Fruit fly (Drosophila melanogaster) whole organism, embryonic: ENCODE measurements around the gene CG10413.

Experiments used
- Bgb ChIP-seq: fragments of 200-800 bp; sonication (Bioruptor generic); IDR thresholded peaks from 2 replicates; pipeline ENCODE4 v1.3.6; 2022; ENCODE audit warnings: missing biosample characterization, missing genetic modification characterization; ENCODE audit not compliant: partially characterized antibody
- CG10462 ChIP-seq: fragments of 200-800 bp; sonication (Bioruptor generic); optimal IDR thresholded peaks from 2 replicates; lab custom pipeline; 2016; ENCODE audit warnings: missing biosample characterization, missing genetic modification characterization
- CG10979 ChIP-seq: fragments of 200-800 bp; sonication (Bioruptor generic); optimal IDR thresholded peaks from 2 replicates; lab custom pipeline; 2018; ENCODE audit warnings: missing biosample characterization, mild to moderate bottlenecking, missing genetic modification characterization, moderate library complexity
- CG11247 ChIP-seq: fragments of 200-800 bp; sonication (Bioruptor generic); IDR thresholded peaks from 2 replicates; pipeline ENCODE4 v1.3.6; 2022; ENCODE audit warnings: missing biosample characterization, missing genetic modification characterization
- CG12155 ChIP-seq: fragments of 200-800 bp; sonication (Bioruptor generic); optimal IDR thresholded peaks from 3 replicates; lab custom pipeline; 2016; ENCODE audit warnings: missing biosample characterization, missing genetic modification characterization
- CG13287 ChIP-seq: fragments of 200-800 bp; sonication (Bioruptor generic); IDR thresholded peaks from 2 replicates; pipeline ENCODE4 v1.3.6; 2022; ENCODE audit warnings: missing biosample characterization, missing genetic modification characterization; ENCODE audit not compliant: partially characterized antibody
- CG13296 ChIP-seq: fragments of 200-800 bp; sonication (Bioruptor generic); optimal IDR thresholded peaks from 3 replicates; lab custom pipeline; 2018; ENCODE audit warnings: missing biosample characterization, mild to moderate bottlenecking, missing genetic modification characterization
- CG1529 ChIP-seq: fragments of 200-800 bp; sonication (Bioruptor generic); optimal IDR thresholded peaks from 3 replicates; lab custom pipeline; 2018; ENCODE audit warnings: missing biosample characterization, missing genetic modification characterization
- CG16813 ChIP-seq: fragments of 200-800 bp; sonication (Bioruptor generic); IDR thresholded peaks from 3 replicates; pipeline ENCODE4 v1.3.6; 2022; ENCODE audit warnings: missing biosample characterization, missing genetic modification characterization; ENCODE audit not compliant: partially characterized antibody
- CG17612 ChIP-seq: fragments of 200-800 bp; sonication (Bioruptor generic); IDR thresholded peaks from 2 replicates; pipeline ENCODE4 v1.3.6; 2022; ENCODE audit warnings: missing biosample characterization, missing genetic modification characterization
- CG1792 ChIP-seq: fragments of 200-800 bp; sonication (Bioruptor generic); optimal IDR thresholded peaks from 2 replicates; lab custom pipeline; 2016; ENCODE audit warnings: missing biosample characterization, missing genetic modification characterization
- CG1832 ChIP-seq: fragments of 200-800 bp; sonication (Bioruptor generic); optimal IDR thresholded peaks from 2 replicates; lab custom pipeline; 2017; ENCODE audit warnings: missing biosample characterization, mild to moderate bottlenecking, missing genetic modification characterization, inconsistent platforms
- CG32767 ChIP-seq: fragments of 200-800 bp; sonication (Bioruptor generic); IDR thresholded peaks from 2 replicates; pipeline ENCODE4 v1.3.6; 2022; ENCODE audit warnings: missing biosample characterization, missing genetic modification characterization
- CG3995 ChIP-seq: fragments of 200-800 bp; sonication (Bioruptor generic); optimal IDR thresholded peaks from 3 replicates; lab custom pipeline; 2016; ENCODE audit warnings: missing biosample characterization, missing genetic modification characterization
- CG4404 ChIP-seq: fragments of 200-800 bp; sonication (Bioruptor generic); IDR thresholded peaks from 2 replicates; pipeline ENCODE4 v1.3.6; 2022; ENCODE audit warnings: missing biosample characterization, missing genetic modification characterization
- CG5953 ChIP-seq: fragments of 200-800 bp; sonication (Bioruptor generic); IDR thresholded peaks from 2 replicates; pipeline ENCODE4 v1.3.6; 2022; ENCODE audit warnings: missing biosample characterization, missing genetic modification characterization
- CG6254 ChIP-seq: fragments of 200-800 bp; sonication (Bioruptor generic); optimal IDR thresholded peaks from 3 replicates; lab custom pipeline; 2017; ENCODE audit warnings: mild to moderate bottlenecking, missing biosample characterization, missing genetic modification reagents, missing genetic modification characterization
- CG6272 ChIP-seq: fragments of 200-800 bp; sonication (Bioruptor generic); IDR thresholded peaks from 2 replicates; pipeline ENCODE4 v1.3.6; 2022; ENCODE audit warnings: missing biosample characterization, missing genetic modification characterization
- CG6813 ChIP-seq: fragments of 200-800 bp; sonication (Bioruptor generic); optimal IDR thresholded peaks from 2 replicates; lab custom pipeline; 2017; ENCODE audit warnings: missing biosample characterization, missing genetic modification characterization, mild to moderate bottlenecking, moderate library complexity, missing genetic modification reagents
- CG7357 ChIP-seq: fragments of 200-800 bp; sonication (Bioruptor generic); IDR thresholded peaks from 3 replicates; pipeline ENCODE4 v1.3.6; 2022; ENCODE audit warnings: missing biosample characterization, missing genetic modification characterization
- CG7745 ChIP-seq: fragments of 200-800 bp; sonication (Bioruptor generic); optimal IDR thresholded peaks from 2 replicates; lab custom pipeline; 2018; ENCODE audit warnings: missing biosample characterization, mild to moderate bottlenecking, missing genetic modification characterization, moderate library complexity
- CG9437 ChIP-seq: fragments of 200-800 bp; sonication (Bioruptor generic); optimal IDR thresholded peaks from 2 replicates; lab custom pipeline; 2018; ENCODE audit warnings: missing biosample characterization, mild to moderate bottlenecking, missing genetic modification characterization
- CG9932 ChIP-seq: fragments of 200-800 bp; sonication (Bioruptor generic); IDR thresholded peaks from 2 replicates; pipeline ENCODE4 v1.3.6; 2022; ENCODE audit warnings: missing biosample characterization, missing genetic modification characterization
- Dp ChIP-seq: fragments of 200-800 bp; sonication (Bioruptor generic); optimal IDR thresholded peaks from 2 replicates; lab custom pipeline; 2018; ENCODE audit warnings: missing biosample characterization, mild to moderate bottlenecking, missing genetic modification characterization, moderate library complexity
- Ets97D ChIP-seq: fragments of 200-800 bp; sonication (Bioruptor generic); optimal IDR thresholded peaks from 3 replicates; lab custom pipeline; 2016; ENCODE audit warnings: missing biosample characterization, missing genetic modification characterization
- HLH54F ChIP-seq: fragments of 200-800 bp; sonication (Bioruptor generic); optimal IDR thresholded peaks from 3 replicates; lab custom pipeline; 2016; ENCODE audit warnings: missing biosample characterization, missing genetic modification characterization
- HLHmδ ChIP-seq: fragments of 200-800 bp; sonication (Bioruptor generic); optimal IDR thresholded peaks from 2 replicates; lab custom pipeline; 2018; ENCODE audit warnings: missing biosample characterization, mild to moderate bottlenecking, missing genetic modification characterization, moderate library complexity
- Lhr ChIP-seq: fragments of 200-800 bp; sonication (Bioruptor generic); optimal IDR thresholded peaks from 3 replicates; lab custom pipeline; 2017; ENCODE audit warnings: mild to moderate bottlenecking, missing biosample characterization, missing genetic modification reagents, missing genetic modification characterization
- MTF-1 ChIP-seq: fragments of 200-800 bp; sonication (Bioruptor generic); optimal IDR thresholded peaks from 2 replicates; lab custom pipeline; 2018; ENCODE audit warnings: missing biosample characterization, mild to moderate bottlenecking, missing genetic modification characterization, borderline replicate concordance
- NC2β ChIP-seq: fragments of 200-800 bp; sonication (Bioruptor generic); optimal IDR thresholded peaks from 2 replicates; lab custom pipeline; 2016; ENCODE audit warnings: missing biosample characterization, missing genetic modification characterization
- Poxn ChIP-seq: fragments of 200-800 bp; sonication (Bioruptor generic); IDR thresholded peaks from 2 replicates; pipeline ENCODE4 v1.3.6; 2022; ENCODE audit warnings: missing biosample characterization, missing genetic modification characterization
- Sox100B ChIP-seq: fragments of 200-800 bp; sonication (Bioruptor generic); optimal IDR thresholded peaks from 3 replicates; lab custom pipeline; 2018; ENCODE audit warnings: missing biosample characterization, mild to moderate bottlenecking, missing genetic modification characterization
- Sry-δ ChIP-seq: fragments of 200-800 bp; sonication (Bioruptor generic); optimal IDR thresholded peaks from 2 replicates; lab custom pipeline; 2016; ENCODE audit warnings: missing biosample characterization, missing genetic modification characterization
- Ssrp ChIP-seq: fragments of 200-800 bp; sonication (Bioruptor generic); optimal IDR thresholded peaks from 2 replicates; lab custom pipeline; 2018; ENCODE audit warnings: missing biosample characterization, mild to moderate bottlenecking, missing genetic modification characterization, moderate library complexity
- Taf1 ChIP-seq: fragments of 200-800 bp; sonication (Bioruptor generic); IDR thresholded peaks from 2 replicates; pipeline ENCODE4 v1.3.6; 2022; ENCODE audit warnings: missing biosample characterization, missing genetic modification characterization
- bsh ChIP-seq, 2 experiments: fragments of 200-800 bp; sonication (Bioruptor generic); optimal IDR thresholded peaks; 2 replicates each; lab custom pipeline; 2017 to 2018; ENCODE audit warnings: mild to moderate bottlenecking in 2 of 2, missing biosample characterization in 2 of 2, missing genetic modification characterization in 2 of 2, moderate library complexity in 1 of 2
- crol ChIP-seq: fragments of 200-800 bp; sonication (Bioruptor generic); IDR thresholded peaks from 2 replicates; pipeline ENCODE4 v1.3.6; 2022; ENCODE audit warnings: missing biosample characterization, missing genetic modification characterization
- eve ChIP-seq, 2 experiments: fragments of >200 bp; optimal IDR thresholded peaks; 2 replicates each; lab custom pipeline; 2017; ENCODE audit warnings: missing biosample characterization in 2 of 2, missing genetic modification characterization in 2 of 2
- fru ChIP-seq: fragments of >200 bp; optimal IDR thresholded peaks from 2 replicates; lab custom pipeline; 2017
- gem ChIP-seq: fragments of 200-800 bp; sonication (Bioruptor generic); optimal IDR thresholded peaks from 2 replicates; lab custom pipeline; 2019; ENCODE audit warnings: missing biosample characterization, mild to moderate bottlenecking, missing genetic modification characterization, moderate library complexity
- jing ChIP-seq: fragments of 200-800 bp; sonication (Bioruptor generic); optimal IDR thresholded peaks from 2 replicates; lab custom pipeline; 2018; ENCODE audit warnings: missing biosample characterization, mild to moderate bottlenecking, missing genetic modification characterization
- kah ChIP-seq: fragments of 200-800 bp; sonication (Bioruptor generic); optimal IDR thresholded peaks from 2 replicates; lab custom pipeline; 2018; ENCODE audit warnings: missing biosample characterization, mild to moderate bottlenecking, missing genetic modification characterization
- kay ChIP-seq: fragments of 200-800 bp; sonication (Bioruptor generic); optimal IDR thresholded peaks from 2 replicates; lab custom pipeline; 2016; ENCODE audit warnings: missing biosample characterization, missing genetic modification characterization
- lilli ChIP-seq: fragments of 200-800 bp; sonication (Bioruptor generic); optimal IDR thresholded peaks from 3 replicates; lab custom pipeline; 2016; ENCODE audit warnings: missing biosample characterization, missing genetic modification characterization
- org-1 ChIP-seq: fragments of 200-800 bp; sonication (Bioruptor generic); optimal IDR thresholded peaks from 2 replicates; lab custom pipeline; 2017; ENCODE audit warnings: missing biosample characterization, missing genetic modification characterization
- pnt ChIP-seq: fragments of 200-800 bp; sonication (Bioruptor generic); optimal IDR thresholded peaks from 3 replicates; lab custom pipeline; 2016; ENCODE audit warnings: missing biosample characterization, missing genetic modification characterization
- row ChIP-seq: fragments of 200-800 bp; sonication (Bioruptor generic); IDR thresholded peaks from 3 replicates; pipeline ENCODE4 v1.3.6; 2022; ENCODE audit warnings: missing biosample characterization, missing genetic modification characterization
- sisA ChIP-seq: fragments of 200-800 bp; sonication (Bioruptor generic); IDR thresholded peaks from 2 replicates; pipeline ENCODE4 v1.3.6; 2022; ENCODE audit warnings: missing biosample characterization, missing genetic modification characterization
- tin ChIP-seq: fragments of 200-800 bp; sonication (Bioruptor generic); optimal IDR thresholded peaks from 3 replicates; lab custom pipeline; 2016; ENCODE audit warnings: missing biosample characterization, missing genetic modification characterization
- toy ChIP-seq: fragments of 200-800 bp; sonication (Bioruptor generic); IDR thresholded peaks from 2 replicates; pipeline ENCODE4 v1.3.6; 2022; ENCODE audit warnings: missing biosample characterization, missing genetic modification characterization
- yki ChIP-seq: fragments of >200 bp; optimal IDR thresholded peaks from 3 replicates; lab custom pipeline; 2018

The CG10413 gene

dm6 chr2L:18617003-18617402 is 12.0 kb upstream of the CG10413 start, which contains the start of gene MESR3 (continued):
- TF ChIP-seq CG7357, result peak; percentile 54; the same call in 2 of the 3 replicates
- TF ChIP-seq CG12155 (GFP tag; lab: Kevin White, UChicago), result no peak
- TF ChIP-seq Sry-δ (GFP tag; lab: Kevin White, UChicago), result no peak
- TF ChIP-seq Taf1, result peak; percentile 51; the same call in 1 of the 2 replicates
- no peak; the same call in 2 of the 3 replicates for TF ChIP-seq CG16813 (GFP tag; lab: Robert Waterston, UW)
- no peak for TF ChIP-seq jing (GFP tag; lab: Kevin White, UChicago)
- peak; percentile 59 for TF ChIP-seq Bgb (GFP tag; lab: Robert Waterston, UW)
- peak; percentile 57 for TF ChIP-seq MTF-1 (GFP tag; lab: Kevin White, UChicago)
- TF ChIP-seq row (GFP tag; lab: Robert Waterston, UW), result peak; percentile 64; the same call in 2 of the 3 replicates
- peak; percentile 23; the same call in 1 of the 2 replicates for TF ChIP-seq CG6272 (GFP tag; lab: Robert Waterston, UW)
- no peak for TF ChIP-seq Poxn
- TF ChIP-seq CG5953 (GFP tag; lab: Robert Waterston, UW), result peak; percentile 44; the same call in 1 of the 2 replicates
- no peak for TF ChIP-seq Sox100B (GFP tag; lab: Kevin White, UChicago)
- peak; percentile 72 for TF ChIP-seq CG10979 (tag; lab: Kevin White, UChicago)
- peak; percentile 57 for TF ChIP-seq kah (GFP tag; lab: Kevin White, UChicago)
- TF ChIP-seq kay, result peak; percentile 25
- no peak for TF ChIP-seq fru (lab: Kevin White, UChicago)
- TF ChIP-seq pnt, result no peak
- TF ChIP-seq CG3995 (GFP tag; lab: Kevin White, UChicago), result peak; percentile 38
- TF ChIP-seq CG6254 (GFP tag; lab: Kevin White, UChicago), result peak; percentile 67
- TF ChIP-seq org-1 (GFP tag; lab: Kevin White, UChicago), result peak; percentile 2
- no peak for TF ChIP-seq yki (lab: Kevin White, UChicago)
- 0 out of 2 replicates have a peak, but pooled peaks have one; percentile 9 for TF ChIP-seq sisA (GFP tag; lab: Robert Waterston, UW)
- TF ChIP-seq Ssrp (tag; lab: Kevin White, UChicago), result peak; percentile 65
- no peak for TF ChIP-seq NC2β (GFP tag; lab: Kevin White, UChicago)
- peak; percentile 50; the same call in 1 of the 2 replicates for TF ChIP-seq CG13287 (GFP tag; lab: Robert Waterston, UW)
- TF ChIP-seq CG1529 (GFP tag; lab: Kevin White, UChicago), result no peak
- TF ChIP-seq Dp, result no peak
- no peak for TF ChIP-seq CG1832 (GFP tag; lab: Kevin White, UChicago)
- peak; percentile 3 for TF ChIP-seq CG9437
- peak; percentile 11 for TF ChIP-seq HLH54F
- TF ChIP-seq CG10462 (GFP tag; lab: Kevin White, UChicago), result peak; percentile 27
- peak; percentile 61 for TF ChIP-seq tin
- TF ChIP-seq CG13296, result peak; percentile 84
- peak; percentile 12 for TF ChIP-seq CG1792 (GFP tag; lab: Kevin White, UChicago)
- TF ChIP-seq CG17612 (GFP tag; lab: Robert Waterston, UW), result peak; percentile 47; the same call in 1 of the 2 replicates
- no peak for TF ChIP-seq CG4404 (GFP tag; lab: Robert Waterston, UW)
- peak; percentile 76 for TF ChIP-seq HLHmδ
- TF ChIP-seq CG9932 (GFP tag; lab: Robert Waterston, UW), result peak; percentile 53
- TF ChIP-seq Ets97D (GFP tag; lab: Kevin White, UChicago), result no peak
- TF ChIP-seq Lhr (GFP tag; lab: Kevin White, UChicago), result no peak
- TF ChIP-seq CG32767 (GFP tag; lab: Robert Waterston, UW), result peak; percentile 46; the same call in 1 of the 2 replicates
- TF ChIP-seq CG11247 (GFP tag; lab: Robert Waterston, UW), result no peak
- no peak for TF ChIP-seq CG7745 (tag; lab: Kevin White, UChicago)
- peak; percentile 55 for TF ChIP-seq lilli (GFP tag; lab: Kevin White, UChicago)
- TF ChIP-seq CG6813 (GFP tag; lab: Kevin White, UChicago), result peak; percentile 83
- TF ChIP-seq eve (GFP tag; optimal IDR thresholded peaks at IDR 0.05; lab: Kevin White, UChicago), result no peak
- TF ChIP-seq gem (tag; lab: Kevin White, UChicago), result no peak
- no peak for TF ChIP-seq toy (GFP tag; lab: Robert Waterston, UW)
- peak; percentile 33 to 37 for TF ChIP-seq bsh (GFP tag; optimal IDR thresholded peaks at IDR 0.05; lab: Kevin White, UChicago)
- no peak for TF ChIP-seq crol (GFP tag; lab: Robert Waterston, UW)
